Worm (Caenorhabditis elegans) whole organism, young adult: Measurements from ENCODE around the gene gcy-1.
A peak's percentile ranks its signal among the peaks of the same experiment; 100 is the strongest.

Experiments used
- B0261.1 ChIP-seq: sonication (generic microtip); optimal IDR thresholded peaks from 2 replicates; lab custom pipeline; 2016; ENCODE audit warnings: mild to moderate bottlenecking, missing genetic modification characterization, moderate library complexity, missing compliant biosample characterization
- D2030.7 ChIP-seq: fragments of 200-800 bp; sonication (Bioruptor generic); IDR thresholded peaks from 2 replicates; pipeline ENCODE4 v1.3.6; 2022; ENCODE audit warnings: missing genetic modification reagents, missing genetic modification characterization, missing compliant biosample characterization
- F33H1.4 ChIP-seq: fragments of 200-800 bp; sonication (Bioruptor generic); IDR thresholded peaks from 2 replicates; pipeline ENCODE4 v1.3.6; 2022; ENCODE audit warnings: missing genetic modification reagents, missing genetic modification characterization, missing compliant biosample characterization
- F52B5.7 ChIP-seq: sonication (generic microtip); optimal IDR thresholded peaks from 2 replicates; lab custom pipeline; 2016; ENCODE audit warnings: mild to moderate bottlenecking, missing genetic modification characterization, missing compliant biosample characterization
- F57C9.4 ChIP-seq: sonication (generic microtip); optimal IDR thresholded peaks from 2 replicates; lab custom pipeline; 2017; ENCODE audit warnings: mild to moderate bottlenecking, missing genetic modification characterization, missing compliant biosample characterization
- K12H6.12 ChIP-seq: fragments of 200-800 bp; sonication (Bioruptor generic); optimal IDR thresholded peaks from 2 replicates; lab custom pipeline; 2018; ENCODE audit warnings: mild to moderate bottlenecking, missing genetic modification characterization, missing compliant biosample characterization
- attf-3 ChIP-seq: fragments of 200-800 bp; sonication (Bioruptor generic); conservative IDR thresholded peaks from 2 replicates; pipeline ENCODE4 v1.3.6; 2022; ENCODE audit warnings: missing genetic modification reagents, missing genetic modification characterization, missing compliant biosample characterization
- attf-5 ChIP-seq: fragments of 200-800 bp; sonication (Bioruptor generic); optimal IDR thresholded peaks from 2 replicates; lab custom pipeline; 2018; ENCODE audit warnings: mild to moderate bottlenecking, missing genetic modification characterization, missing compliant biosample characterization
- chd-7 ChIP-seq: sonication (generic microtip); optimal IDR thresholded peaks from 2 replicates; lab custom pipeline; 2016; ENCODE audit warnings: mild to moderate bottlenecking, missing genetic modification characterization, moderate library complexity, missing compliant biosample characterization
- ets-4 ChIP-seq: fragments of 200-800 bp; sonication (Bioruptor generic); optimal IDR thresholded peaks from 2 replicates; lab custom pipeline; 2018; ENCODE audit warnings: mild to moderate bottlenecking, missing genetic modification characterization, missing compliant biosample characterization
- gei-17 ChIP-seq: fragments of 200-800 bp; sonication (Bioruptor generic); optimal IDR thresholded peaks from 2 replicates; lab custom pipeline; 2018; ENCODE audit warnings: mild to moderate bottlenecking, missing genetic modification characterization, missing compliant biosample characterization
- hlh-26 ChIP-seq: fragments of 200-800 bp; sonication (Bioruptor generic); conservative IDR thresholded peaks from 2 replicates; pipeline ENCODE4 v1.3.6; 2022; ENCODE audit warnings: missing genetic modification reagents, missing genetic modification characterization, missing compliant biosample characterization
- lsy-27 ChIP-seq: sonication (generic microtip); optimal IDR thresholded peaks from 2 replicates; lab custom pipeline; 2017; ENCODE audit warnings: missing genetic modification characterization, mild to moderate bottlenecking, missing compliant biosample characterization, antibody characterized with exemption, missing genotype, borderline replicate concordance; ENCODE audit not compliant: insufficient read depth
- madf-10 ChIP-seq: sonication (generic microtip); optimal IDR thresholded peaks from 2 replicates; lab custom pipeline; 2016; ENCODE audit warnings: mild to moderate bottlenecking, missing genetic modification characterization, missing compliant biosample characterization
- mel-28 ChIP-seq: sonication (generic microtip); optimal IDR thresholded peaks from 2 replicates; lab custom pipeline; 2016; ENCODE audit warnings: borderline replicate concordance, mild to moderate bottlenecking, missing genetic modification characterization, missing compliant biosample characterization
- mxl-1 ChIP-seq: sonication (generic microtip); optimal IDR thresholded peaks from 2 replicates; lab custom pipeline; 2016; ENCODE audit warnings: missing genetic modification characterization, missing compliant biosample characterization
- nhr-179 ChIP-seq: sonication (generic microtip); optimal IDR thresholded peaks from 2 replicates; lab custom pipeline; 2016; ENCODE audit warnings: mild to moderate bottlenecking, missing genetic modification characterization, missing compliant biosample characterization
- nhr-80 ChIP-seq: sonication (generic microtip); optimal IDR thresholded peaks from 2 replicates; lab custom pipeline; 2016; ENCODE audit warnings: missing genetic modification characterization, missing compliant biosample characterization
- sea-2 ChIP-seq: fragments of 200-800 bp; sonication (Bioruptor generic); IDR thresholded peaks from 2 replicates; pipeline ENCODE4 v1.3.6; 2022; ENCODE audit warnings: missing genetic modification characterization, missing compliant biosample characterization
- snpc-1.1 ChIP-seq: sonication (generic microtip); optimal IDR thresholded peaks from 2 replicates; lab custom pipeline; 2017; ENCODE audit warnings: missing genetic modification characterization, mild to moderate bottlenecking, missing compliant biosample characterization, antibody characterized with exemption, moderate library complexity, missing genotype, missing genetic modification reagents; ENCODE audit not compliant: insufficient read depth
- tbx-9 ChIP-seq: sonication (generic microtip); optimal IDR thresholded peaks from 2 replicates; lab custom pipeline; 2016; ENCODE audit warnings: borderline replicate concordance, missing genetic modification characterization, inconsistent platforms, missing compliant biosample characterization
- ztf-25 ChIP-seq: fragments of 200-800 bp; sonication (Bioruptor generic); IDR thresholded peaks from 2 replicates; pipeline ENCODE4 v1.3.6; 2022; ENCODE audit warnings: missing genetic modification reagents, missing genetic modification characterization, missing compliant biosample characterization
- ztf-26 ChIP-seq: sonication (generic microtip); optimal IDR thresholded peaks from 2 replicates; lab custom pipeline; 2017; ENCODE audit warnings: missing genetic modification characterization, missing compliant biosample characterization
- ztf-3 ChIP-seq: fragments of 200-800 bp; sonication (Bioruptor generic); optimal IDR thresholded peaks from 2 replicates; lab custom pipeline; 2018; ENCODE audit warnings: mild to moderate bottlenecking, missing genetic modification characterization, missing compliant biosample characterization
- ztf-6 ChIP-seq: fragments of 200-800 bp; sonication (Bioruptor generic); IDR thresholded peaks from 2 replicates; pipeline ENCODE4 v1.3.6; 2022; ENCODE audit warnings: missing genetic modification reagents, missing genetic modification characterization, missing compliant biosample characterization

gcy-1 gene

DNA sequence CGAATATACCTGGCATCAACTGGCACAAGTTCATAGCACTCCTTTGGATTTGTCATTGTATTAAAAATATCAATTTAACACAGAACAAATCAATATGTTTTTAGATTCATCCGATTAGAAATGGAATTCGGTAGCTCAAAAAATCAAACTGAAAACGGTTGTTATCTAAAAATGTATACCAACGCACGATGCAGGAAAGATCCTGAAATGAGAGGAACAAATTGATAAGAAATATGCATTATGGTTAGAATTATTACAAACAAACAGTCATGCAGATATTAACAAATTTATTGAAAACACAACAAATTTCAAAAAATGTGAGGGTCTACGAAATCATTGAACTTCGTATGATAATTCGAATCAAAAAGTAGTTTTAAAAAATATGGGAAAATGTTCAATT, 46.7 kb downstream of the gcy-1 start, which contains the start of gene T19H5.6:
Gene T19H5.6 (minus strand): TSS at position 195 of the 400 bp plus-strand sequence.
- TF ChIP-seq ets-4 (no peak), attf-3 (GFP tag; lab: Robert Waterston, UW) (no peak), gei-17 (no peak), tbx-9 (tag; lab: Kevin White, UChicago) (no peak), snpc-1.1 (tag; lab: Kevin White, UChicago) (no peak), lsy-27 (no peak), chd-7 (tag; lab: Kevin White, UChicago) (no peak), attf-5 (GFP tag; lab: Kevin White, UChicago) (no peak), F52B5.7 (no peak), F57C9.4 (tag; lab: Kevin White, UChicago) (no peak), B0261.1 (tag; lab: Kevin White, UChicago) (no peak), F33H1.4 (GFP tag; lab: Robert Waterston, UW) (no peak), ztf-3 (GFP tag; lab: Kevin White, UChicago) (no peak), K12H6.12 (tag; lab: Kevin White, UChicago) (no peak), sea-2 (GFP tag; lab: Robert Waterston, UW) (no peak), ztf-6 (no peak), ztf-26 (tag; lab: Kevin White, UChicago) (no peak), madf-10 (no peak), mxl-1 (tag; lab: Kevin White, UChicago) (no peak)
- TF ChIP-seq, all 124 proteins: peak for 0

DNA sequence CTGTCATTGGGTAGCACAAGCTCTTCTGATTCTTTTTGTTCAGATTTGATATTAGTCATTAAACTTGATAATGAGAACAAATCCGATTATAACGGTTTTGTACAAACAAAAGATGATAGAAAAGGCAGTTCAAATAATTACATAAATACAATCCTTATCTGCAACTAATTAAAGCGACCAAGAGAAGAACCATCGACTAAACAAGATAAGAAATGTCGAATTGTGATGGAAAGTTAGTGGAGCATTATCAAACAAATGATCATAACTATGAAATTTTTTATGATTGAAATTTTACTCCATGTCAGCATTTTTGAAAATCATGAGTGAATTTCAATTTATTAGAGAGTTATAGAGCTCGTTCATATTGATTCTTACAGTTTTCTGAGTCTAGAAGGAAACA, 48.3 kb downstream of the gcy-1 start, which contains the start of gene chil-23:
Gene chil-23 (minus strand): TSS at position 198 of the 400 bp plus-strand sequence.
- TF ChIP-seq gei-17, result no peak
- peak; percentile 85 for TF ChIP-seq nhr-80 (tag; lab: Kevin White, UChicago)

DNA sequence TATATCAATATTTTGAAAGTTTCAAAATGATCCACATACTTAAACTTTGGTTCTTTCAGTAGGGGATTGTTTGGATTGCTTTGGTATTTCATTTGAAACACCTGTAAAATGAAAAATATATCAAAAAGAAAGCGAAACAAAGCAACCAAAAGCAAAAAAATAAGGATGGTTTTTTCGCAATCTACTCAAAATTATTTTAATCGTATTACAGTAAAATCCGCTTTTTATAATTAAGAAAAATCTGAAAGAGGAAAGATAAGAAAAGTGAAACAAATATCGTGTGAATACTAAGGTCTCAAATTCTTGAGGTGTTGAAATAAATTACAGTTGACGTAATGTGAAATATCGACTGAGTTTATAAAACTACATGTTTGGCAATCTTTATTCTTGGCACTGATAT, 50.6 kb downstream of the gcy-1 start, which contains the start of gene chil-22:
Gene chil-22 (minus strand): TSS at position 101 of the 400 bp plus-strand sequence.
- TF ChIP-seq D2030.7 (GFP tag; lab: Robert Waterston, UW), result no peak
- TF ChIP-seq ztf-25 (GFP tag; lab: Robert Waterston, UW), result no peak
- no peak for TF ChIP-seq ztf-26 (tag; lab: Kevin White, UChicago)
- no peak for TF ChIP-seq nhr-179 (tag; lab: Kevin White, UChicago)
- no peak for TF ChIP-seq mel-28 (tag; lab: Kevin White, UChicago)
- TF ChIP-seq hlh-26 (GFP tag; lab: Robert Waterston, UW), result no peak
- no peak for TF ChIP-seq F52B5.7
